Fruit fly (Drosophila melanogaster) whole organism, embryonic: ENCODE results near the gene CG33191.

Experiments used
- Atf-2 ChIP-seq: fragments of 200-800 bp; sonication (Bioruptor generic); optimal IDR thresholded peaks from 2 replicates; lab custom pipeline; 2016; ENCODE audit warnings: missing biosample characterization, missing genetic modification characterization
- Bdp1 ChIP-seq: fragments of 200-800 bp; sonication (Bioruptor generic); optimal IDR thresholded peaks from 3 replicates; lab custom pipeline; 2016; ENCODE audit warnings: missing biosample characterization, missing genetic modification characterization
- CG1024 ChIP-seq: fragments of 200-800 bp; sonication (Bioruptor generic); IDR thresholded peaks from 2 replicates; pipeline ENCODE4 v1.3.6; 2022; ENCODE audit warnings: missing biosample characterization, missing genetic modification characterization
- CG10565 ChIP-seq: fragments of 200-800 bp; sonication (Bioruptor generic); optimal IDR thresholded peaks from 3 replicates; lab custom pipeline; 2016; ENCODE audit warnings: missing biosample characterization, mild to moderate bottlenecking, missing genetic modification characterization
- CG11695 ChIP-seq: fragments of 200-800 bp; sonication (Bioruptor generic); IDR thresholded peaks from 3 replicates; pipeline ENCODE4 v1.3.6; 2022; ENCODE audit warnings: missing biosample characterization, missing genetic modification characterization
- CG12155 ChIP-seq: fragments of 200-800 bp; sonication (Bioruptor generic); optimal IDR thresholded peaks from 3 replicates; lab custom pipeline; 2016; ENCODE audit warnings: missing biosample characterization, missing genetic modification characterization
- CG12219 ChIP-seq: fragments of 200-800 bp; sonication (Bioruptor generic); optimal IDR thresholded peaks from 3 replicates; lab custom pipeline; 2018; ENCODE audit warnings: missing biosample characterization, mild to moderate bottlenecking, missing genetic modification characterization
- CG12299 ChIP-seq: fragments of 200-800 bp; sonication (Bioruptor generic); optimal IDR thresholded peaks from 2 replicates; lab custom pipeline; 2018; ENCODE audit warnings: missing biosample characterization, mild to moderate bottlenecking, missing genetic modification characterization
- CG13624 ChIP-seq: fragments of 200-800 bp; sonication (Bioruptor generic); optimal IDR thresholded peaks from 2 replicates; lab custom pipeline; 2016; ENCODE audit warnings: missing biosample characterization, missing genetic modification characterization
- CG1603 ChIP-seq: fragments of 200-800 bp; sonication (Bioruptor generic); optimal IDR thresholded peaks from 2 replicates; lab custom pipeline; 2019; ENCODE audit warnings: missing biosample characterization, mild to moderate bottlenecking, missing genetic modification characterization, moderate library complexity
- CG16863 ChIP-seq: fragments of 200-800 bp; sonication (Bioruptor generic); optimal IDR thresholded peaks from 3 replicates; lab custom pipeline; 2016; ENCODE audit warnings: missing biosample characterization, missing genetic modification characterization
- CG31441 ChIP-seq: fragments of 200-800 bp; sonication (Bioruptor generic); IDR thresholded peaks from 2 replicates; pipeline ENCODE4 v1.3.6; 2022; ENCODE audit warnings: missing biosample characterization, missing genetic modification characterization
- CG3163 ChIP-seq: fragments of 200-800 bp; sonication (Bioruptor generic); optimal IDR thresholded peaks from 3 replicates; lab custom pipeline; 2016; ENCODE audit warnings: missing biosample characterization, missing genetic modification characterization
- CG4328 ChIP-seq: fragments of 200-800 bp; sonication (Bioruptor generic); optimal IDR thresholded peaks from 3 replicates; lab custom pipeline; 2017; ENCODE audit warnings: missing biosample characterization, missing genetic modification reagents, missing genetic modification characterization
- CG4404 ChIP-seq: fragments of 200-800 bp; sonication (Bioruptor generic); IDR thresholded peaks from 2 replicates; pipeline ENCODE4 v1.3.6; 2022; ENCODE audit warnings: missing biosample characterization, missing genetic modification characterization
- CG6254 ChIP-seq: fragments of 200-800 bp; sonication (Bioruptor generic); optimal IDR thresholded peaks from 3 replicates; lab custom pipeline; 2017; ENCODE audit warnings: mild to moderate bottlenecking, missing biosample characterization, missing genetic modification reagents, missing genetic modification characterization
- CG6654 ChIP-seq: fragments of 200-800 bp; sonication (Bioruptor generic); optimal IDR thresholded peaks from 2 replicates; lab custom pipeline; 2017; ENCODE audit warnings: missing biosample characterization, mild to moderate bottlenecking, missing genetic modification characterization
- CG7839 ChIP-seq: fragments of 200-800 bp; sonication (Bioruptor generic); optimal IDR thresholded peaks from 3 replicates; lab custom pipeline; 2018; ENCODE audit warnings: missing biosample characterization, mild to moderate bottlenecking, missing genetic modification characterization, moderate library complexity
- CG8290 ChIP-seq, 3 experiments: fragments of 200-800 bp; sonication (Bioruptor generic); optimal IDR thresholded peaks; 2 replicates each; lab custom pipeline; 2016 to 2019; ENCODE audit warnings: missing biosample characterization in 3 of 3, missing genetic modification characterization in 3 of 3, mild to moderate bottlenecking in 2 of 3, moderate library complexity in 1 of 3
- CG8924 ChIP-seq: fragments of 200-800 bp; optimal IDR thresholded peaks from 3 replicates; lab custom pipeline; 2019; ENCODE audit warnings: missing biosample characterization, mild to moderate bottlenecking, missing genetic modification characterization, moderate library complexity
- CG9215 ChIP-seq: fragments of 200-800 bp; sonication (Bioruptor generic); IDR thresholded peaks from 2 replicates; pipeline ENCODE4 v1.3.6; 2022; ENCODE audit warnings: missing biosample characterization, missing genetic modification characterization
- CG9797 ChIP-seq: fragments of 200-800 bp; sonication (Bioruptor generic); optimal IDR thresholded peaks from 3 replicates; lab custom pipeline; 2018; ENCODE audit warnings: missing biosample characterization, mild to moderate bottlenecking, missing genetic modification characterization
- CkIIα-i1 ChIP-seq: fragments of 200-800 bp; sonication (Bioruptor generic); IDR thresholded peaks from 2 replicates; pipeline ENCODE4 v1.3.6; 2022; ENCODE audit warnings: missing biosample characterization, missing genetic modification characterization
- Dfd ChIP-seq, 2 experiments: fragments of >200 bp; optimal IDR thresholded peaks; 2 replicates each; lab custom pipeline; 2017; ENCODE audit warnings: missing biosample characterization in 2 of 2, missing genetic modification characterization in 2 of 2
- Fer2 ChIP-seq: fragments of 200-800 bp; sonication (Bioruptor generic); optimal IDR thresholded peaks from 2 replicates; lab custom pipeline; 2018; ENCODE audit warnings: missing biosample characterization, mild to moderate bottlenecking, missing genetic modification characterization, moderate library complexity
- HLH4C ChIP-seq: fragments of 200-800 bp; sonication (Bioruptor generic); IDR thresholded peaks from 3 replicates; pipeline ENCODE4 v1.3.6; 2022; ENCODE audit warnings: missing biosample characterization, missing genetic modification characterization; ENCODE audit not compliant: partially characterized antibody
- HmgZ ChIP-seq: fragments of 200-800 bp; sonication (Bioruptor generic); optimal IDR thresholded peaks from 2 replicates; lab custom pipeline; 2018; ENCODE audit warnings: missing biosample characterization, mild to moderate bottlenecking, missing genetic modification characterization
- MESR4 ChIP-seq: fragments of 200-800 bp; sonication (Bioruptor generic); optimal IDR thresholded peaks from 2 replicates; lab custom pipeline; 2018; ENCODE audit warnings: missing biosample characterization, mild to moderate bottlenecking, missing genetic modification characterization, moderate library complexity
- Nf-YA ChIP-seq: fragments of 200-800 bp; sonication (Bioruptor generic); IDR thresholded peaks from 2 replicates; pipeline ENCODE4 v1.3.6; 2022; ENCODE audit warnings: missing biosample characterization, missing genetic modification characterization
- Rx ChIP-seq: fragments of 200-800 bp; sonication (Bioruptor generic); IDR thresholded peaks from 2 replicates; pipeline ENCODE4 v1.3.6; 2022; ENCODE audit warnings: missing biosample characterization, missing genetic modification characterization
- Sox102F ChIP-seq: fragments of 200-800 bp; sonication (Bioruptor generic); optimal IDR thresholded peaks from 2 replicates; lab custom pipeline; 2018; ENCODE audit warnings: missing biosample characterization, mild to moderate bottlenecking, missing genetic modification characterization, moderate library complexity
- Xbp1 ChIP-seq: fragments of 200-800 bp; sonication (Bioruptor generic); optimal IDR thresholded peaks from 3 replicates; lab custom pipeline; 2016; ENCODE audit warnings: missing biosample characterization, mild to moderate bottlenecking, missing genetic modification characterization
- ara ChIP-seq: fragments of 200-800 bp; sonication (Bioruptor generic); IDR thresholded peaks from 2 replicates; pipeline ENCODE4 v1.3.6; 2022; ENCODE audit warnings: missing biosample characterization, missing genetic modification characterization
- bab2 ChIP-seq: fragments of 200-800 bp; sonication (Bioruptor generic); optimal IDR thresholded peaks from 2 replicates; lab custom pipeline; 2016; ENCODE audit warnings: missing biosample characterization, missing genetic modification characterization
- bbx ChIP-seq: fragments of 200-800 bp; sonication (Bioruptor generic); IDR thresholded peaks from 2 replicates; pipeline ENCODE4 v1.3.6; 2022; ENCODE audit warnings: missing biosample characterization, missing genetic modification characterization; ENCODE audit not compliant: partially characterized antibody
- btn ChIP-seq: fragments of 200-800 bp; sonication (Bioruptor generic); optimal IDR thresholded peaks from 2 replicates; lab custom pipeline; 2016; ENCODE audit warnings: missing biosample characterization, missing genetic modification characterization
- caup ChIP-seq: fragments of 200-800 bp; sonication (Bioruptor generic); optimal IDR thresholded peaks from 3 replicates; lab custom pipeline; 2017; ENCODE audit warnings: missing biosample characterization, mild to moderate bottlenecking, missing genetic modification characterization, moderate library complexity; ENCODE audit not compliant: severe bottlenecking
- dan ChIP-seq: fragments of 200-800 bp; sonication (Bioruptor generic); IDR thresholded peaks from 2 replicates; pipeline ENCODE4 v1.3.6; 2022; ENCODE audit warnings: missing biosample characterization, missing genetic modification characterization
- danr ChIP-seq: fragments of 200-800 bp; sonication (Bioruptor generic); IDR thresholded peaks from 2 replicates; pipeline ENCODE4 v1.3.6; 2022; ENCODE audit warnings: missing biosample characterization, missing genetic modification characterization
- h ChIP-seq: fragments of >200 bp; optimal IDR thresholded peaks from 2 replicates; lab custom pipeline; 2017
- ind ChIP-seq: fragments of 200-800 bp; sonication (Bioruptor generic); optimal IDR thresholded peaks from 3 replicates; lab custom pipeline; 2016; ENCODE audit warnings: missing biosample characterization, missing genetic modification characterization
- insv ChIP-seq, 2 experiments: fragments of 200-800 bp; sonication (Bioruptor generic); optimal IDR thresholded peaks; 3 replicates each; lab custom pipeline; 2016 to 2018; ENCODE audit warnings: missing biosample characterization in 2 of 2, missing genetic modification characterization in 2 of 2
- lab ChIP-seq: fragments of 200-800 bp; sonication (Bioruptor generic); optimal IDR thresholded peaks from 3 replicates; lab custom pipeline; 2017; ENCODE audit warnings: missing biosample characterization, missing genetic modification characterization, mild to moderate bottlenecking, moderate library complexity, missing genetic modification reagents
- nau ChIP-seq: fragments of 200-800 bp; sonication (Bioruptor generic); optimal IDR thresholded peaks from 3 replicates; lab custom pipeline; 2017; ENCODE audit warnings: missing biosample characterization, mild to moderate bottlenecking, missing genetic modification characterization, missing genetic modification reagents
- pita ChIP-seq: fragments of 200-800 bp; sonication (Bioruptor generic); optimal IDR thresholded peaks from 2 replicates; lab custom pipeline; 2017; ENCODE audit warnings: missing biosample characterization, mild to moderate bottlenecking, missing genetic modification characterization
- pros ChIP-seq: fragments of 200-800 bp; sonication (Bioruptor generic); optimal IDR thresholded peaks from 3 replicates; lab custom pipeline; 2019; ENCODE audit warnings: missing biosample characterization, mild to moderate bottlenecking, missing genetic modification characterization, moderate library complexity
- pzg ChIP-seq: fragments of 200-800 bp; sonication (Bioruptor generic); optimal IDR thresholded peaks from 3 replicates; lab custom pipeline; 2018; ENCODE audit warnings: missing biosample characterization, mild to moderate bottlenecking, missing genetic modification characterization, moderate library complexity
- stc ChIP-seq: fragments of 200-800 bp; sonication (Bioruptor generic); IDR thresholded peaks from 2 replicates; pipeline ENCODE4 v1.3.6; 2022; ENCODE audit warnings: missing biosample characterization, missing genetic modification characterization
- vnd ChIP-seq: fragments of 200-800 bp; sonication (Bioruptor generic); IDR thresholded peaks from 3 replicates; pipeline ENCODE4 v1.3.6; 2022; ENCODE audit warnings: missing biosample characterization, missing genetic modification characterization; ENCODE audit not compliant: partially characterized antibody

Gene CG33191

DNA sequence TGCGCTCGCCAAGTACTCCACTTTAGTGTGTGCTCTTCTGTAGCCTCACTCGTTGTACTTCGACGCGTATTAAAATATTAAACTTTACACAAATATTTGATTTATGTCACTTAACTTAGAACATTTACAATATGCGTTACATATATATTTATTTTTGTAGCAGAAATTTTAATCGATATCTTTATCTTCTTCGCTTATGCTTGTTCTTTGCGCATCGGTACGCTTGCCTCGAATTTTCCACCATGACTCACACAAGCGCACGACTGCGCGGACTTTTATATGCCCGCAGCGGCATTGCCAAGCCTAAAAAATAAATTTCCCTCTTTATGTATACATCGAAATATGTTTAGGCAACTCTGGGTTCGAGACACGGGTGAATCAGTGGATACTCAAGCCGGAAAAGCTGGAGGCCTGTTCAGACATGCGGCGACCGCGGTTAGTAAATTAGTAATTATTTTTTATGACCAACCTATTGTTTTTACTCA, 40.7 kb upstream of the CG33191 start, which contains the start of gene aqz (continued):
- TF ChIP-seq Atf-2 (GFP tag; lab: Kevin White, UChicago): peak; percentile 48
- TF ChIP-seq CG9797: peak; percentile 87
- TF ChIP-seq CG10565 (GFP tag; lab: Kevin White, UChicago): no peak
- peak; percentile 23 for TF ChIP-seq ind
- TF ChIP-seq CkIIα-i1 (GFP tag; lab: Robert Waterston, UW): no peak
- TF ChIP-seq HLH4C (GFP tag; lab: Robert Waterston, UW): peak; percentile 31; the same call in 1 of the 3 replicates
- TF ChIP-seq bbx (GFP tag; lab: Robert Waterston, UW): peak; percentile 66
- TF ChIP-seq CG16863 (GFP tag; lab: Kevin White, UChicago): peak; percentile 33
- peak; percentile 88 for TF ChIP-seq CG13624
- TF ChIP-seq Fer2 (tag; lab: Kevin White, UChicago): no peak
- TF ChIP-seq HmgZ: peak; percentile 90
- peak; percentile 52; the same call in 1 of the 3 replicates for TF ChIP-seq CG11695 (GFP tag; lab: Robert Waterston, UW)
- no peak for TF ChIP-seq dan
- TF ChIP-seq h (lab: Kevin White, UChicago): no peak
- TF ChIP-seq btn (GFP tag; lab: Kevin White, UChicago): no peak
- TF ChIP-seq pita (GFP tag; lab: Kevin White, UChicago): peak; percentile 93
- TF ChIP-seq, all 482 proteins: peak for 349

DNA sequence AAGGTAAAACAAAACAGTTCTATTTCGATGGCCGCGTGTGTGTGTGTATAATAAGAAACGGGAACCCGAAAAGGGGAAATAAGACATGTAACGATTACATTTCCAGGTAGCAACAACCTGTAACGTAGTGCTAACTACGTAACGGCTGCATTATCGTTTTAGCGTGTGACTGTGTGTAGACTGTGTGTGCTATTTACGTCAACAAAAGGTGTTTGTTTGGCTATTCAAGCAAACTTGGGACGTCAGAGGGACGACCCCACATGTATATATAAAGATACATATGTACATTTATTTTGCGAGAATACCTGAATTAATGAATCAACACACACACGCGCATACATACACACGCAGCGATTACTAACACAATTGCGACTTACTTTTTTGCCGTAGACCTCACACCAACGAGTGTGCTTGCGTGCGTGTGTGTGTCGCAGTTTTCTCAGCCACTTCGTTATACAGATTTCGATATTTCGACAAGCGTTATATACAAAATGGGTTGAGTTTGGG, 39.9 kb upstream of the CG33191 start:
- TF ChIP-seq Rx (GFP tag; lab: Robert Waterston, UW) (no peak), bab2 (GFP tag; lab: Kevin White, UChicago) (no peak), lab (GFP tag; lab: Kevin White, UChicago) (peak; percentile 66), CG4404 (GFP tag; lab: Robert Waterston, UW) (no peak), CG6654 (no peak), insv (GFP tag; optimal IDR thresholded peaks at IDR 0.05; lab: Kevin White, UChicago) (peak in 1 of 2 experiments; percentile 13), Bdp1 (no peak), CG1603 (tag; lab: Kevin White, UChicago) (peak; percentile 44), CG1024 (GFP tag; lab: Robert Waterston, UW) (no peak), Atf-2 (GFP tag; lab: Kevin White, UChicago) (peak; percentile 43), CG7839 (no peak), ara (GFP tag; lab: Robert Waterston, UW) (no peak), CG12219 (GFP tag; lab: Kevin White, UChicago) (peak; percentile 11), CG3163 (GFP tag; lab: Kevin White, UChicago) (no peak), pros (GFP tag; lab: Kevin White, UChicago) (peak; percentile 32), MESR4 (GFP tag; lab: Kevin White, UChicago) (no peak), Sox102F (GFP tag; lab: Kevin White, UChicago) (no peak), CG31441 (GFP tag; lab: Robert Waterston, UW) (no peak), CG6254 (GFP tag; lab: Kevin White, UChicago) (no peak), CG8290 (GFP tag; optimal IDR thresholded peaks at IDR 0.05; lab: Kevin White, UChicago) (no peak), CG8290 (tag; optimal IDR thresholded peaks at IDR 0.05; lab: Kevin White, UChicago) (peak in 1 of 2 experiments; percentile 81), stc (GFP tag; lab: Robert Waterston, UW) (peak; percentile 53), caup (GFP tag; lab: Kevin White, UChicago) (peak; percentile 55), vnd (GFP tag; lab: Robert Waterston, UW) (no peak), CG12155 (GFP tag; lab: Kevin White, UChicago) (no peak), CG12299 (tag; lab: Kevin White, UChicago) (peak; percentile 36), Xbp1 (no peak), Nf-YA (GFP tag; lab: Robert Waterston, UW) (no peak), danr (GFP tag; lab: Robert Waterston, UW) (peak; percentile 34; the same call in 1 of the 2 replicates), pzg (GFP tag; lab: Kevin White, UChicago) (peak; percentile 8), Dfd (GFP tag; optimal IDR thresholded peaks at IDR 0.05; lab: Kevin White, UChicago) (no peak), CG8924 (tag; lab: Kevin White, UChicago) (no peak), CG9215 (GFP tag; lab: Robert Waterston, UW) (no peak), nau (peak; percentile 20), CG4328 (peak; percentile 18)
